Worm (Caenorhabditis elegans) whole organism, young adult: Measurements from ENCODE around the gene ZK616.5.

ENCODE experiments used
- B0019.2 ChIP-seq: fragments of 200-800 bp; sonication (Bioruptor generic); conservative IDR thresholded peaks from 2 replicates; pipeline ENCODE4 v1.3.6; 2022; ENCODE audit warnings: missing genetic modification reagents, missing genetic modification characterization, missing compliant biosample characterization
- B0035.1 ChIP-seq: sonication (generic microtip); optimal IDR thresholded peaks from 2 replicates; lab custom pipeline; 2016; ENCODE audit warnings: missing genetic modification characterization, mild to moderate bottlenecking, missing compliant biosample characterization, missing genotype, missing genetic modification reagents
- F55B11.4 ChIP-seq: sonication (generic microtip); optimal IDR thresholded peaks from 2 replicates; lab custom pipeline; 2016; ENCODE audit warnings: missing compliant biosample characterization, missing genetic modification characterization, borderline replicate concordance; ENCODE audit not compliant: insufficient read depth
- F57A8.1 ChIP-seq: fragments of 200-800 bp; sonication (Bioruptor generic); optimal IDR thresholded peaks from 2 replicates; lab custom pipeline; 2018; ENCODE audit warnings: mild to moderate bottlenecking, missing genetic modification characterization, moderate library complexity, missing compliant biosample characterization
- F57C9.4 ChIP-seq: sonication (generic microtip); optimal IDR thresholded peaks from 2 replicates; lab custom pipeline; 2017; ENCODE audit warnings: mild to moderate bottlenecking, missing genetic modification characterization, missing compliant biosample characterization
- T07F8.4 ChIP-seq: sonication (generic microtip); optimal IDR thresholded peaks from 2 replicates; lab custom pipeline; 2016; ENCODE audit warnings: mild to moderate bottlenecking, missing genetic modification characterization, moderate library complexity, missing compliant biosample characterization
- Y79H2A.3 ChIP-seq: fragments of 200-800 bp; sonication (Bioruptor generic); conservative IDR thresholded peaks from 2 replicates; pipeline ENCODE4 v1.3.6; 2022; ENCODE audit warnings: missing genetic modification reagents, missing genetic modification characterization, missing compliant biosample characterization
- athp-1 ChIP-seq: sonication (generic microtip); optimal IDR thresholded peaks from 2 replicates; lab custom pipeline; 2017; ENCODE audit warnings: mild to moderate bottlenecking, missing genetic modification characterization, missing compliant biosample characterization
- attf-3 ChIP-seq: fragments of 200-800 bp; sonication (Bioruptor generic); conservative IDR thresholded peaks from 2 replicates; pipeline ENCODE4 v1.3.6; 2022; ENCODE audit warnings: missing genetic modification reagents, missing genetic modification characterization, missing compliant biosample characterization
- attf-6 ChIP-seq: fragments of 200-800 bp; sonication (Bioruptor generic); IDR thresholded peaks from 2 replicates; pipeline ENCODE4 v1.3.6; 2022; ENCODE audit warnings: missing genetic modification reagents, missing genetic modification characterization, missing compliant biosample characterization
- cebp-1 ChIP-seq, 2 experiments: fragments of 200-800 bp in 1 of 2; sonication (Bioruptor generic) in 1 of 2; sonication (generic microtip) in 1 of 2; IDR thresholded peaks in 1 of 2; optimal IDR thresholded peaks in 1 of 2; 2 replicates each; pipeline versions ENCODE4 v1.3.6 to Lab custom; 2017 to 2022; ENCODE audit warnings: missing compliant biosample characterization in 2 of 2, missing genetic modification characterization in 2 of 2, mild to moderate bottlenecking in 1 of 2, missing genetic modification reagents in 1 of 2, moderate library complexity in 1 of 2
- cebp-2 ChIP-seq: fragments of 200-800 bp; sonication (Bioruptor generic); IDR thresholded peaks from 2 replicates; pipeline ENCODE4 v1.3.6; 2022; ENCODE audit warnings: missing genetic modification characterization, missing compliant biosample characterization
- ceh-100 ChIP-seq: fragments of 200-800 bp; sonication (Bioruptor generic); IDR thresholded peaks from 2 replicates; pipeline ENCODE4 v1.3.6; 2022; ENCODE audit warnings: missing genetic modification reagents, missing genetic modification characterization, missing compliant biosample characterization
- ceh-27 ChIP-seq: fragments of 200-800 bp; sonication (Bioruptor generic); optimal IDR thresholded peaks from 2 replicates; lab custom pipeline; 2018; ENCODE audit warnings: mild to moderate bottlenecking, missing genetic modification characterization, moderate library complexity, missing compliant biosample characterization
- ceh-58 ChIP-seq: fragments of 200-800 bp; sonication (Bioruptor generic); IDR thresholded peaks from 2 replicates; pipeline ENCODE4 v1.3.6; 2022; ENCODE audit warnings: missing genetic modification characterization, missing compliant biosample characterization
- ceh-79 ChIP-seq: sonication (generic microtip); optimal IDR thresholded peaks from 2 replicates; lab custom pipeline; 2017; ENCODE audit warnings: mild to moderate bottlenecking, missing genetic modification characterization, missing compliant biosample characterization
- die-1 ChIP-seq: sonication (generic microtip); optimal IDR thresholded peaks from 2 replicates; lab custom pipeline; 2016; ENCODE audit warnings: missing genotype, mild to moderate bottlenecking, missing genetic modification characterization, missing compliant biosample characterization
- dpl-1 ChIP-seq: fragments of 150-350 bp; optimal IDR thresholded peaks from 2 replicates; lab custom pipeline; 2014; ENCODE audit warnings: missing biosample characterization, missing genetic modification reagents, missing genetic modification characterization
- efl-1 ChIP-seq: fragments of 150-350 bp; optimal IDR thresholded peaks from 2 replicates; lab custom pipeline; 2014; ENCODE audit warnings: missing biosample characterization, missing genetic modification reagents, missing genetic modification characterization
- egl-18 ChIP-seq: fragments of 200-800 bp; sonication (Bioruptor generic); IDR thresholded peaks from 2 replicates; pipeline ENCODE4 v1.3.6; 2022; ENCODE audit warnings: missing genetic modification reagents, missing genetic modification characterization, missing compliant biosample characterization
- egl-44 ChIP-seq: fragments of 200-800 bp; sonication (Bioruptor generic); IDR thresholded peaks from 2 replicates; pipeline ENCODE4 v1.3.6; 2022; ENCODE audit warnings: missing genetic modification reagents, missing genetic modification characterization, missing compliant biosample characterization
- ekl-4 ChIP-seq: fragments of 200-800 bp; sonication (Bioruptor generic); IDR thresholded peaks from 2 replicates; pipeline ENCODE4 v1.3.6; 2022; ENCODE audit warnings: missing genetic modification reagents, missing genetic modification characterization, missing compliant biosample characterization
- hlh-12 ChIP-seq: sonication (generic microtip); optimal IDR thresholded peaks from 2 replicates; lab custom pipeline; 2016; ENCODE audit warnings: missing genetic modification characterization, missing compliant biosample characterization
- hmg-1.2 ChIP-seq: fragments of 200-800 bp; sonication (Bioruptor generic); IDR thresholded peaks from 2 replicates; pipeline ENCODE4 v1.3.6; 2022; ENCODE audit warnings: missing genetic modification reagents, missing genetic modification characterization, missing compliant biosample characterization
- lag-1 ChIP-seq: fragments of 200-800 bp; sonication (Bioruptor generic); IDR thresholded peaks from 2 replicates; pipeline ENCODE4 v1.3.6; 2022; ENCODE audit warnings: missing genetic modification reagents, missing genetic modification characterization, missing compliant biosample characterization
- let-526 ChIP-seq: fragments of 200-800 bp; sonication (Bioruptor generic); IDR thresholded peaks from 2 replicates; pipeline ENCODE4 v1.3.6; 2022; ENCODE audit warnings: missing genetic modification reagents, missing genetic modification characterization, missing compliant biosample characterization
- lin-35 ChIP-seq, 3 experiments: fragments of 150-350 bp in 2 of 3; sonication (generic microtip) in 1 of 3; optimal IDR thresholded peaks; 2 replicates each; lab custom pipeline; 2014 to 2018; ENCODE audit warnings: missing biosample characterization in 3 of 3, missing genetic modification characterization in 3 of 3, missing genetic modification reagents in 3 of 3
- lir-1 ChIP-seq: fragments of 200-800 bp; sonication (Bioruptor generic); conservative IDR thresholded peaks from 2 replicates; pipeline ENCODE4 v1.3.6; 2022; ENCODE audit warnings: missing genetic modification reagents, missing genetic modification characterization, missing compliant biosample characterization
- madf-3 ChIP-seq: fragments of 200-800 bp; sonication (Bioruptor generic); IDR thresholded peaks from 2 replicates; pipeline ENCODE4 v1.3.6; 2022; ENCODE audit warnings: missing genetic modification reagents, missing genetic modification characterization, missing compliant biosample characterization
- madf-6 ChIP-seq: fragments of 200-800 bp; sonication (Bioruptor generic); IDR thresholded peaks from 2 replicates; pipeline ENCODE4 v1.3.6; 2022; ENCODE audit warnings: missing genetic modification reagents, missing genetic modification characterization, missing compliant biosample characterization
- mes-4 ChIP-seq: sonication (generic microtip); optimal IDR thresholded peaks from 2 replicates; lab custom pipeline; 2016; ENCODE audit warnings: missing genotype, missing genetic modification characterization, missing compliant biosample characterization
- nfya-1 ChIP-seq: sonication (generic microtip); optimal IDR thresholded peaks from 2 replicates; lab custom pipeline; 2017; ENCODE audit warnings: antibody characterized with exemption, missing compliant biosample characterization, missing genetic modification characterization, borderline replicate concordance; ENCODE audit not compliant: insufficient read depth
- nfya-2 ChIP-seq: fragments of 200-800 bp; sonication (Bioruptor generic); IDR thresholded peaks from 2 replicates; pipeline ENCODE4 v1.3.6; 2022; ENCODE audit warnings: missing genetic modification reagents, missing genetic modification characterization, missing compliant biosample characterization
- nhr-90 ChIP-seq: sonication (generic microtip); optimal IDR thresholded peaks from 2 replicates; lab custom pipeline; 2016; ENCODE audit warnings: missing genotype, mild to moderate bottlenecking, missing genetic modification characterization, missing compliant biosample characterization
- rec-8 ChIP-seq, 2 experiments: sonication (generic microtip); optimal IDR thresholded peaks; 2 replicates each; lab custom pipeline; 2016; ENCODE audit warnings: mild to moderate bottlenecking in 2 of 2, missing genetic modification characterization in 2 of 2, missing genetic modification reagents in 2 of 2, missing genotype in 2 of 2, missing biosample characterization in 1 of 2, missing compliant biosample characterization in 1 of 2, moderate library complexity in 1 of 2
- sea-2 ChIP-seq: fragments of 200-800 bp; sonication (Bioruptor generic); IDR thresholded peaks from 2 replicates; pipeline ENCODE4 v1.3.6; 2022; ENCODE audit warnings: missing genetic modification characterization, missing compliant biosample characterization
- snpc-1.1 ChIP-seq: sonication (generic microtip); optimal IDR thresholded peaks from 2 replicates; lab custom pipeline; 2017; ENCODE audit warnings: missing genetic modification characterization, mild to moderate bottlenecking, missing compliant biosample characterization, antibody characterized with exemption, moderate library complexity, missing genotype, missing genetic modification reagents; ENCODE audit not compliant: insufficient read depth
- snpc-3.4 ChIP-seq: sonication (generic microtip); optimal IDR thresholded peaks from 2 replicates; lab custom pipeline; 2017; ENCODE audit warnings: missing genetic modification characterization, mild to moderate bottlenecking, missing compliant biosample characterization, antibody characterized with exemption, moderate library complexity, missing genotype, missing genetic modification reagents
- tbp1 ChIP-seq: fragments of 200-800 bp; sonication (Bioruptor generic); optimal IDR thresholded peaks from 2 replicates; lab custom pipeline; 2018; ENCODE audit warnings: mild to moderate bottlenecking, missing genetic modification characterization, missing compliant biosample characterization
- tbx-9 ChIP-seq: sonication (generic microtip); optimal IDR thresholded peaks from 2 replicates; lab custom pipeline; 2016; ENCODE audit warnings: borderline replicate concordance, missing genetic modification characterization, inconsistent platforms, missing compliant biosample characterization
- tlf-1 ChIP-seq: fragments of 200-800 bp; sonication (Bioruptor generic); optimal IDR thresholded peaks from 2 replicates; lab custom pipeline; 2018; ENCODE audit warnings: mild to moderate bottlenecking, missing genetic modification characterization, missing compliant biosample characterization
- zfh-2 ChIP-seq: fragments of 200-800 bp; sonication (Bioruptor generic); conservative IDR thresholded peaks from 2 replicates; pipeline ENCODE4 v1.3.6; 2022; ENCODE audit warnings: missing genetic modification reagents, missing genetic modification characterization, missing compliant biosample characterization
- ztf-28 ChIP-seq: fragments of 200-800 bp; sonication (Bioruptor generic); IDR thresholded peaks from 2 replicates; pipeline ENCODE4 v1.3.6; 2022; ENCODE audit warnings: missing genetic modification reagents, missing genetic modification characterization, missing compliant biosample characterization
- ztf-6 ChIP-seq: fragments of 200-800 bp; sonication (Bioruptor generic); IDR thresholded peaks from 2 replicates; pipeline ENCODE4 v1.3.6; 2022; ENCODE audit warnings: missing genetic modification reagents, missing genetic modification characterization, missing compliant biosample characterization

The ZK616.5 gene

ce11 chrIV:5354124-5354523 is 37.6 kb upstream of the ZK616.5 start, which contains the start of gene Y4C6B.1 (continued):
- TF ChIP-seq ztf-28 (GFP tag; lab: Robert Waterston, UW): no peak
- no peak for TF ChIP-seq ceh-58 (GFP tag; lab: Robert Waterston, UW)
- peak; percentile 24 for TF ChIP-seq tbp1 (GFP tag; lab: Kevin White, UChicago)
- peak; percentile 61 for TF ChIP-seq efl-1

ce11 chrIV:5354564-5354963 is 37.2 kb upstream of the ZK616.5 start:
- no peak for TF ChIP-seq F57C9.4 (tag; lab: Kevin White, UChicago)
- no peak for TF ChIP-seq nfya-1 (tag; lab: Kevin White, UChicago)
- TF ChIP-seq rec-8 (tag; optimal IDR thresholded peaks at IDR 0.05; lab: Kevin White, UChicago): no peak
- no peak for TF ChIP-seq attf-3 (GFP tag; lab: Robert Waterston, UW)
- TF ChIP-seq F55B11.4 (tag; lab: Kevin White, UChicago): no peak
- TF ChIP-seq sea-2: no peak
- TF ChIP-seq ceh-79: no peak
- no peak for TF ChIP-seq zfh-2 (GFP tag; lab: Robert Waterston, UW)
- TF ChIP-seq die-1 (tag; lab: Kevin White, UChicago): no peak
- no peak for TF ChIP-seq ztf-6
- no peak for TF ChIP-seq lir-1 (GFP tag; lab: Robert Waterston, UW)
- TF ChIP-seq ekl-4 (GFP tag; lab: Robert Waterston, UW): no peak
- TF ChIP-seq ceh-27: no peak
- no peak for TF ChIP-seq cebp-1 (GFP tag; IDR thresholded peaks at IDR 0.05; lab: Robert Waterston, UW)
- no peak for TF ChIP-seq cebp-1 (tag; optimal IDR thresholded peaks at IDR 0.05; lab: Kevin White, UChicago)
- no peak for TF ChIP-seq lin-35 (GFP tag; optimal IDR thresholded peaks at IDR 0.05; lab: Kevin White, UChicago)
- no peak for TF ChIP-seq madf-6 (GFP tag; lab: Robert Waterston, UW)
- no peak for TF ChIP-seq nhr-90 (tag; lab: Kevin White, UChicago)

ce11 chrIV:5360533-5360932 is 31.2 kb upstream of the ZK616.5 start, which contains the start of gene F41H10.5:
Gene F41H10.5, plus strand, starts transcription at chrIV:5360907.
- TF ChIP-seq snpc-3.4 (tag; lab: Kevin White, UChicago) (no peak), egl-44 (no peak), athp-1 (no peak), madf-3 (no peak), efl-1 (no peak), attf-6 (GFP tag; lab: Robert Waterston, UW) (no peak), T07F8.4 (no peak), mes-4 (tag; lab: Kevin White, UChicago) (no peak), tlf-1 (no peak), madf-6 (GFP tag; lab: Robert Waterston, UW) (no peak), dpl-1 (GFP tag; lab: Kevin White, UChicago) (no peak), egl-18 (no peak), F57A8.1 (GFP tag; lab: Kevin White, UChicago) (no peak), hmg-1.2 (no peak), Y79H2A.3 (GFP tag; lab: Robert Waterston, UW) (no peak)

- no peak for TF ChIP-seq hlh-12 (tag; lab: Kevin White, UChicago)
- no peak for TF ChIP-seq B0035.1 (tag; lab: Kevin White, UChicago)
- TF ChIP-seq ceh-58 (GFP tag; lab: Robert Waterston, UW): no peak
- TF ChIP-seq mes-4 (tag; lab: Kevin White, UChicago): no peak
- no peak for TF ChIP-seq lag-1 (GFP tag; lab: Robert Waterston, UW)
- TF ChIP-seq die-1 (tag; lab: Kevin White, UChicago): no peak
- peak; percentile 56 for TF ChIP-seq tbp1 (GFP tag; lab: Kevin White, UChicago)
- no peak for TF ChIP-seq let-526
- no peak for TF ChIP-seq F57A8.1 (GFP tag; lab: Kevin White, UChicago)
- peak; percentile 65 for TF ChIP-seq snpc-1.1 (tag; lab: Kevin White, UChicago)
- 0 out of 2 replicates have a peak, but pooled peaks have one; percentile 11 for TF ChIP-seq ceh-100 (GFP tag; lab: Robert Waterston, UW)
- no peak for TF ChIP-seq B0019.2 (GFP tag; lab: Robert Waterston, UW)
- no peak for TF ChIP-seq tbx-9 (tag; lab: Kevin White, UChicago)
- TF ChIP-seq nfya-2 (GFP tag; lab: Robert Waterston, UW): no peak
- no peak for TF ChIP-seq cebp-2
These were observed 27.6 kb upstream of the ZK616.5 start, which contains the start of the genes hda-6 and F41H10.4 for ce11 chrIV:5364135-5364609. Gene hda-6, minus strand, starts transcription at chrIV:5364306. Gene F41H10.4, plus strand, starts transcription at chrIV:5364559.
